Fruit fly (Drosophila melanogaster): Measurements from ENCODE around the gene CG15429.

DNA sequence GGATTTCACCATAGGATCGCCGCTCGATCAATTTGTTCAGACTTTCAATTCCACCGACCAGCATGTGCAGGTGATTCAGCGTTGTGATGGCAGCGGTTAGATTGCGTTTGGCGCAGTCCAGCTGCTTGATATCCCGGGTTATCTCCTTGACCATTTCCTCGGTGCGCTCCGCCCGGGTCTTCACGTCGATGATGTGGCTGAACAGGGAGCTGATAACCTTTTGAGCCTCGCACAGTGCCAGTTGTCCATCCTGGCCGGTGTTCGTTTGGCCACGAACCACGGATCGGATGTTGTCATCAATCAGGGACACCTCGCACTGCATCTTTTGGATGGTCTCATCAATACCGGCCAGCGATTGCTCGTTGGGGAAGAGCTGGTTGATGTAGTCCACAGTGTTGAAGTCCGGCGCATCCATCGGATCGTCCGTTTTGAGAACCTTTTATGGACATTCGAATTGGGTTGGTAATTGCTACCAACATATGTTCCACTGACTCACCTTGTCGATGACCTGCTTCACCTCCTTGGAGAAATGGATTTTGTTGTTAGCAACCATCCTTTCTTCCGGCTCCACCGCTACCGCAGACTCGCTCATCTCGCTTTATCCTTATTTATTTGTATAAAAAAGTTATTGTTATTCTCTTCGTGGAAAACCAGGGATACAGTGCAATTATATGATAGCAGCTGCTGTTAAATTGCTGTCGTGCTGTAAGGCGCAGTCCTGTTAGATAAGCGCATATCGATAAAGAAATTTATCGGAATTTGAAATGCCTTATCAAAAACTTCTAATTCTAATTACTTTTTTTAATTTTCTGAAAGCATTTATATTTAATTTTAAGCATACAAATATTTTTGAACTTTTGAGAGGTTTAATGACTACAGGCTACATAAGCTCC is 32.9 kb downstream of the CG15429 start, which contains the start of gene Vps53:
- no peak for TF ChIP-seq pan (optimal IDR thresholded peaks at IDR 0.05)
- TF ChIP-seq EcR (GFP tag; optimal IDR thresholded peaks at IDR 0.05), result no peak
- no peak for TF ChIP-seq psq (optimal IDR thresholded peaks at IDR 0.05)
- no peak for TF ChIP-seq CG8478 (optimal IDR thresholded peaks at IDR 0.05)
- TF ChIP-seq Dll (optimal IDR thresholded peaks at IDR 0.05), result no peak
